Worm (Caenorhabditis elegans) whole organism, late embryonic: Measurements from ENCODE around the gene srh-275.
"Not testable (repeated sequence)": the region's sequence is repeated elsewhere in the genome, so short reads cannot be mapped to it uniquely, and the experiment has no call there.

Source experiments
- K09A11.1 ChIP-seq: sonication (generic microtip); optimal IDR thresholded peaks from 2 replicates; lab custom pipeline; 2017; ENCODE audit warnings: antibody characterized with exemption, mild to moderate bottlenecking, missing genetic modification characterization, missing compliant biosample characterization; ENCODE audit not compliant: insufficient read depth
- ama-1 ChIP-seq: fragments of 150-350 bp; optimal IDR thresholded peaks from 2 replicates; lab custom pipeline; 2014
- eyg-1 ChIP-seq: sonication (generic microtip); optimal IDR thresholded peaks from 2 replicates; lab custom pipeline; 2016; ENCODE audit warnings: missing genotype, missing genetic modification characterization, missing compliant biosample characterization
- hlh-6 ChIP-seq: sonication (generic microtip); optimal IDR thresholded peaks from 2 replicates; lab custom pipeline; 2016; ENCODE audit warnings: missing genotype, missing genetic modification characterization, missing compliant biosample characterization
- lin-11 ChIP-seq: fragments of 200-800 bp; sonication (Bioruptor generic); optimal IDR thresholded peaks from 2 replicates; lab custom pipeline; 2018; ENCODE audit warnings: mild to moderate bottlenecking, missing genetic modification characterization, missing compliant biosample characterization
- nhr-11 ChIP-seq: fragments of 150-350 bp; optimal IDR thresholded peaks from 2 replicates; lab custom pipeline; 2014; ENCODE audit warnings: missing biosample characterization, missing genetic modification characterization
- nhr-232 ChIP-seq: sonication (generic microtip); optimal IDR thresholded peaks from 2 replicates; lab custom pipeline; 2016; ENCODE audit warnings: missing genetic modification characterization, missing compliant biosample characterization
- pha-4 ChIP-seq: fragments of 150-350 bp; optimal IDR thresholded peaks from 2 replicates; lab custom pipeline; 2018; ENCODE audit warnings: missing biosample characterization, missing genetic modification reagents, missing genetic modification characterization
- pqm-1 ChIP-seq: sonication (generic microtip); optimal IDR thresholded peaks from 2 replicates; lab custom pipeline; 2016; ENCODE audit warnings: missing genetic modification characterization, missing compliant biosample characterization
- sox-2 ChIP-seq: fragments of 200-800 bp; sonication (Bioruptor generic); IDR thresholded peaks from 2 replicates; pipeline ENCODE4 v1.3.6; 2022; ENCODE audit warnings: missing genetic modification reagents, missing genetic modification characterization, missing compliant biosample characterization

- TF ChIP-seq sox-2; eyg-1 (tag; lab: Kevin White, UChicago); lin-11; pqm-1 (tag; lab: Kevin White, UChicago); nhr-11 (tag; lab: Kevin White, UChicago); hlh-6 (tag; lab: Kevin White, UChicago); ama-1 (lab: Kevin White, UChicago); nhr-232 (tag; lab: Kevin White, UChicago); K09A11.1 (tag; lab: Kevin White, UChicago); pha-4: not testable (repeated sequence)
Measured at ce11 chrV:7345494-7345893, 7.3 kb upstream of the srh-275 start, which contains the start of gene nhr-147.
